Fruit fly (Drosophila melanogaster) whole organism, embryonic: ENCODE measurements around the gene sif.

Experiments
- Ada2b ChIP-seq: fragments of 200-800 bp; sonication (Bioruptor generic); IDR thresholded peaks from 2 replicates; pipeline ENCODE4 v1.3.6; 2022; ENCODE audit warnings: missing biosample characterization, missing genetic modification characterization
- Atf3 ChIP-seq: fragments of 200-800 bp; sonication (Bioruptor generic); optimal IDR thresholded peaks from 3 replicates; lab custom pipeline; 2016; ENCODE audit warnings: missing biosample characterization, missing genetic modification characterization
- Blimp-1 ChIP-seq: fragments of 200-800 bp; sonication (Bioruptor generic); optimal IDR thresholded peaks from 3 replicates; lab custom pipeline; 2018; ENCODE audit warnings: missing biosample characterization, missing genetic modification characterization, mild to moderate bottlenecking, moderate library complexity, missing genetic modification reagents
- CG10431 ChIP-seq: fragments of 200-800 bp; sonication (Bioruptor generic); optimal IDR thresholded peaks from 3 replicates; lab custom pipeline; 2018; ENCODE audit warnings: missing biosample characterization, mild to moderate bottlenecking, missing genetic modification characterization
- CG11093 ChIP-seq: fragments of 200-800 bp; sonication (Bioruptor generic); IDR thresholded peaks from 3 replicates; pipeline ENCODE4 v1.3.6; 2022; ENCODE audit warnings: missing biosample characterization, missing genetic modification characterization
- CG11723 ChIP-seq: fragments of 200-800 bp; sonication (Bioruptor generic); optimal IDR thresholded peaks from 2 replicates; lab custom pipeline; 2017; ENCODE audit warnings: missing biosample characterization, mild to moderate bottlenecking, missing genetic modification characterization
- CG12104 ChIP-seq: fragments of 200-800 bp; sonication (Bioruptor generic); optimal IDR thresholded peaks from 3 replicates; lab custom pipeline; 2016; ENCODE audit warnings: missing biosample characterization, missing genetic modification characterization
- CG12155 ChIP-seq: fragments of 200-800 bp; sonication (Bioruptor generic); optimal IDR thresholded peaks from 3 replicates; lab custom pipeline; 2016; ENCODE audit warnings: missing biosample characterization, missing genetic modification characterization
- CG12769 ChIP-seq: fragments of 200-800 bp; sonication (Bioruptor generic); optimal IDR thresholded peaks from 2 replicates; lab custom pipeline; 2019; ENCODE audit warnings: missing biosample characterization, mild to moderate bottlenecking, missing genetic modification characterization, moderate library complexity
- CG14965 ChIP-seq: fragments of 200-800 bp; sonication (Bioruptor generic); optimal IDR thresholded peaks from 2 replicates; lab custom pipeline; 2016; ENCODE audit warnings: missing biosample characterization, missing genetic modification characterization, borderline replicate concordance
- CG15514 ChIP-seq: fragments of 200-800 bp; sonication (Bioruptor generic); optimal IDR thresholded peaks from 3 replicates; lab custom pipeline; 2017; ENCODE audit warnings: missing biosample characterization, missing genetic modification characterization, mild to moderate bottlenecking, moderate library complexity, missing genetic modification reagents
- CG16863 ChIP-seq: fragments of 200-800 bp; sonication (Bioruptor generic); optimal IDR thresholded peaks from 3 replicates; lab custom pipeline; 2016; ENCODE audit warnings: missing biosample characterization, missing genetic modification characterization
- CG17186 ChIP-seq: fragments of 200-800 bp; sonication (Bioruptor generic); optimal IDR thresholded peaks from 3 replicates; lab custom pipeline; 2017; ENCODE audit warnings: missing biosample characterization, missing genetic modification reagents, missing genetic modification characterization
- CG17359 ChIP-seq: fragments of 200-800 bp; sonication (Bioruptor generic); optimal IDR thresholded peaks from 3 replicates; lab custom pipeline; 2018; ENCODE audit warnings: missing biosample characterization, mild to moderate bottlenecking, missing genetic modification characterization, moderate library complexity
- CG17912 ChIP-seq: fragments of 200-800 bp; sonication (Bioruptor generic); optimal IDR thresholded peaks from 2 replicates; lab custom pipeline; 2018; ENCODE audit warnings: missing biosample characterization, mild to moderate bottlenecking, missing genetic modification characterization
- CG18262 ChIP-seq: fragments of 200-800 bp; optimal IDR thresholded peaks from 3 replicates; lab custom pipeline; 2019; ENCODE audit warnings: missing biosample characterization, mild to moderate bottlenecking, missing genetic modification characterization, moderate library complexity
- CG2712 ChIP-seq: fragments of 200-800 bp; optimal IDR thresholded peaks from 3 replicates; lab custom pipeline; 2019; ENCODE audit warnings: missing biosample characterization, mild to moderate bottlenecking, missing genetic modification characterization, moderate library complexity
- CG31224 ChIP-seq: fragments of 200-800 bp; sonication (Bioruptor generic); IDR thresholded peaks from 2 replicates; pipeline ENCODE4 v1.3.6; 2022; ENCODE audit warnings: missing biosample characterization, missing genetic modification characterization
- CG3407 ChIP-seq: fragments of 200-800 bp; sonication (Bioruptor generic); optimal IDR thresholded peaks from 2 replicates; lab custom pipeline; 2018; ENCODE audit warnings: missing biosample characterization, mild to moderate bottlenecking, missing genetic modification characterization
- CG42726 ChIP-seq: fragments of 200-800 bp; sonication (Bioruptor generic); IDR thresholded peaks from 2 replicates; pipeline ENCODE4 v1.3.6; 2022; ENCODE audit warnings: missing biosample characterization, missing genetic modification characterization; ENCODE audit not compliant: partially characterized antibody
- CG4707 ChIP-seq: fragments of 200-800 bp; sonication (Bioruptor generic); optimal IDR thresholded peaks from 2 replicates; lab custom pipeline; 2018; ENCODE audit warnings: missing biosample characterization, mild to moderate bottlenecking, missing genetic modification characterization, moderate library complexity
- CG6683 ChIP-seq: fragments of 200-800 bp; sonication (Bioruptor generic); optimal IDR thresholded peaks from 2 replicates; lab custom pipeline; 2017; ENCODE audit warnings: missing biosample characterization, mild to moderate bottlenecking, missing genetic modification characterization, missing genetic modification reagents
- CG6765 ChIP-seq: fragments of 200-800 bp; sonication (Bioruptor generic); optimal IDR thresholded peaks from 3 replicates; lab custom pipeline; 2017; ENCODE audit warnings: missing biosample characterization, mild to moderate bottlenecking, missing genetic modification characterization
- CG7372 ChIP-seq: fragments of 200-800 bp; sonication (Bioruptor generic); IDR thresholded peaks from 2 replicates; pipeline ENCODE4 v1.3.6; 2022; ENCODE audit warnings: missing biosample characterization, missing genetic modification characterization
- D ChIP-seq, 2 experiments: fragments of 200-800 bp in 1 of 2; fragments of >200 bp in 1 of 2; sonication (Bioruptor generic) in 1 of 2; optimal IDR thresholded peaks; 2 replicates in 1 of 2; 3 replicates in 1 of 2; lab custom pipeline; 2017; ENCODE audit warnings: mild to moderate bottlenecking in 1 of 2, missing biosample characterization in 1 of 2, missing genetic modification characterization in 1 of 2, missing genetic modification reagents in 1 of 2
- Dfd ChIP-seq, 2 experiments: fragments of >200 bp; optimal IDR thresholded peaks; 2 replicates each; lab custom pipeline; 2017; ENCODE audit warnings: missing biosample characterization in 2 of 2, missing genetic modification characterization in 2 of 2
- Hmr ChIP-seq: fragments of 200-800 bp; sonication (Bioruptor generic); optimal IDR thresholded peaks from 3 replicates; lab custom pipeline; 2017; ENCODE audit warnings: mild to moderate bottlenecking, missing biosample characterization, missing genetic modification reagents, missing genetic modification characterization
- Hr3 ChIP-seq: fragments of 200-800 bp; sonication (Bioruptor generic); optimal IDR thresholded peaks from 3 replicates; lab custom pipeline; 2016; ENCODE audit warnings: missing biosample characterization, missing genetic modification characterization
- Lim3 ChIP-seq: fragments of 200-800 bp; sonication (Bioruptor generic); IDR thresholded peaks from 2 replicates; pipeline ENCODE4 v1.3.6; 2022; ENCODE audit warnings: missing biosample characterization, missing genetic modification characterization
- MESR4 ChIP-seq: fragments of 200-800 bp; sonication (Bioruptor generic); optimal IDR thresholded peaks from 2 replicates; lab custom pipeline; 2018; ENCODE audit warnings: missing biosample characterization, mild to moderate bottlenecking, missing genetic modification characterization, moderate library complexity
- Meics ChIP-seq: fragments of 200-800 bp; sonication (Bioruptor generic); optimal IDR thresholded peaks from 2 replicates; lab custom pipeline; 2017; ENCODE audit warnings: missing biosample characterization, mild to moderate bottlenecking, missing genetic modification characterization
- NC2α ChIP-seq: fragments of 200-800 bp; sonication (Bioruptor generic); optimal IDR thresholded peaks from 2 replicates; lab custom pipeline; 2016; ENCODE audit warnings: missing biosample characterization, missing genetic modification characterization
- Neu2 ChIP-seq: fragments of 200-800 bp; sonication (Bioruptor generic); optimal IDR thresholded peaks from 3 replicates; lab custom pipeline; 2016; ENCODE audit warnings: missing biosample characterization, missing genetic modification characterization, borderline replicate concordance
- Nf-YC ChIP-seq: fragments of 200-800 bp; optimal IDR thresholded peaks from 3 replicates; lab custom pipeline; 2019; ENCODE audit warnings: missing biosample characterization, mild to moderate bottlenecking, missing genetic modification characterization, moderate library complexity
- Ptx1 ChIP-seq: fragments of 200-800 bp; sonication (Bioruptor generic); IDR thresholded peaks from 2 replicates; pipeline ENCODE4 v1.3.6; 2022; ENCODE audit warnings: missing biosample characterization, missing genetic modification characterization
- bigmax ChIP-seq: fragments of 200-800 bp; sonication (Bioruptor generic); optimal IDR thresholded peaks from 2 replicates; lab custom pipeline; 2018; ENCODE audit warnings: missing biosample characterization, mild to moderate bottlenecking, missing genetic modification characterization
- chn ChIP-seq: fragments of 200-800 bp; sonication (Bioruptor generic); optimal IDR thresholded peaks from 2 replicates; lab custom pipeline; 2016; ENCODE audit warnings: missing biosample characterization, missing genetic modification characterization
- da ChIP-seq: fragments of 200-800 bp; sonication (Bioruptor generic); optimal IDR thresholded peaks from 2 replicates; lab custom pipeline; 2016; ENCODE audit warnings: missing biosample characterization, missing genetic modification characterization
- dpn ChIP-seq, 2 experiments: fragments of 200-800 bp; sonication (Bioruptor generic); optimal IDR thresholded peaks; 3 replicates each; lab custom pipeline; 2016; ENCODE audit warnings: missing biosample characterization in 2 of 2, missing genetic modification characterization in 2 of 2
- esg ChIP-seq: fragments of 200-800 bp; sonication (Bioruptor generic); conservative IDR thresholded peaks from 2 replicates; pipeline ENCODE4 v1.3.6; 2022; ENCODE audit warnings: missing biosample characterization, missing genetic modification characterization
- grau ChIP-seq: fragments of 200-800 bp; optimal IDR thresholded peaks from 3 replicates; lab custom pipeline; 2019; ENCODE audit warnings: missing biosample characterization, mild to moderate bottlenecking, missing genetic modification characterization, moderate library complexity
- hkb ChIP-seq, 2 experiments: fragments of 200-800 bp in 1 of 2; fragments of >200 bp in 1 of 2; sonication (Bioruptor generic) in 1 of 2; IDR thresholded peaks in 1 of 2; optimal IDR thresholded peaks in 1 of 2; 2 replicates each; pipeline versions ENCODE4 v1.3.6 to Lab custom; 2017 to 2022; ENCODE audit warnings: missing biosample characterization in 1 of 2, missing genetic modification characterization in 1 of 2
- jing ChIP-seq: fragments of 200-800 bp; sonication (Bioruptor generic); optimal IDR thresholded peaks from 2 replicates; lab custom pipeline; 2018; ENCODE audit warnings: missing biosample characterization, mild to moderate bottlenecking, missing genetic modification characterization
- kay ChIP-seq: fragments of 200-800 bp; sonication (Bioruptor generic); optimal IDR thresholded peaks from 2 replicates; lab custom pipeline; 2016; ENCODE audit warnings: missing biosample characterization, missing genetic modification characterization
- mirr ChIP-seq: fragments of 200-800 bp; sonication (Bioruptor generic); optimal IDR thresholded peaks from 3 replicates; lab custom pipeline; 2018; ENCODE audit warnings: missing biosample characterization, mild to moderate bottlenecking, missing genetic modification characterization
- nerfin-1 ChIP-seq: fragments of 200-800 bp; sonication (Bioruptor generic); optimal IDR thresholded peaks from 3 replicates; lab custom pipeline; 2019; ENCODE audit warnings: missing biosample characterization, mild to moderate bottlenecking, missing genetic modification characterization, moderate library complexity
- row ChIP-seq: fragments of 200-800 bp; sonication (Bioruptor generic); IDR thresholded peaks from 3 replicates; pipeline ENCODE4 v1.3.6; 2022; ENCODE audit warnings: missing biosample characterization, missing genetic modification characterization
- sisA ChIP-seq: fragments of 200-800 bp; sonication (Bioruptor generic); IDR thresholded peaks from 2 replicates; pipeline ENCODE4 v1.3.6; 2022; ENCODE audit warnings: missing biosample characterization, missing genetic modification characterization
- tna ChIP-seq: fragments of 200-800 bp; sonication (Bioruptor generic); IDR thresholded peaks from 2 replicates; pipeline ENCODE4 v1.3.6; 2022; ENCODE audit warnings: missing biosample characterization, missing genetic modification characterization; ENCODE audit not compliant: partially characterized antibody
- vvl ChIP-seq: fragments of 200-800 bp; sonication (Bioruptor generic); IDR thresholded peaks from 2 replicates; pipeline ENCODE4 v1.3.6; 2022; ENCODE audit warnings: missing biosample characterization, missing genetic modification characterization

Gene sif

dm6 chr3L:5793967-5794366, 136.3 kb downstream of the sif start, which contains the start of gene Bre1 (continued):
- TF ChIP-seq dpn (GFP tag; optimal IDR thresholded peaks at IDR 0.05; lab: Kevin White, UChicago), result no peak
- peak; percentile 87 for TF ChIP-seq MESR4
- TF ChIP-seq CG11093 (GFP tag; lab: Robert Waterston, UW), result no peak
- TF ChIP-seq Ada2b (GFP tag; lab: Robert Waterston, UW), result no peak
- TF ChIP-seq hkb (optimal IDR thresholded peaks at IDR 0.05; lab: Kevin White, UChicago), result no peak
- TF ChIP-seq hkb (GFP tag; IDR thresholded peaks at IDR 0.05; lab: Robert Waterston, UW), result no peak
- TF ChIP-seq CG18262 (tag; lab: Kevin White, UChicago), result no peak
- TF ChIP-seq jing (GFP tag; lab: Kevin White, UChicago), result no peak
- TF ChIP-seq CG11723, result no peak
- no peak for TF ChIP-seq CG6683 (GFP tag; lab: Kevin White, UChicago)
- TF ChIP-seq mirr (GFP tag; lab: Kevin White, UChicago), result no peak
- TF ChIP-seq CG15514 (GFP tag; lab: Kevin White, UChicago), result peak; percentile 67
- TF ChIP-seq CG17912 (GFP tag; lab: Kevin White, UChicago), result no peak
- TF ChIP-seq kay (GFP tag; lab: Kevin White, UChicago), result no peak
- peak; percentile 34; the same call in 1 of the 2 replicates for TF ChIP-seq CG42726 (GFP tag; lab: Robert Waterston, UW)
- peak; percentile 26; the same call in 2 of the 3 replicates for TF ChIP-seq row (GFP tag; lab: Robert Waterston, UW)
- TF ChIP-seq Dfd (GFP tag; optimal IDR thresholded peaks at IDR 0.05; lab: Kevin White, UChicago), result no peak
- no peak for TF ChIP-seq Lim3 (GFP tag; lab: Robert Waterston, UW)
- no peak for TF ChIP-seq CG7372 (GFP tag; lab: Robert Waterston, UW)
- TF ChIP-seq NC2α, result no peak
- no peak for TF ChIP-seq Blimp-1 (GFP tag; lab: Kevin White, UChicago)
- no peak for TF ChIP-seq CG4707
- no peak for TF ChIP-seq bigmax
- no peak for TF ChIP-seq CG10431 (GFP tag; lab: Kevin White, UChicago)
- no peak for TF ChIP-seq Hr3 (GFP tag; lab: Kevin White, UChicago)
- TF ChIP-seq CG3407 (GFP tag; lab: Kevin White, UChicago), result no peak
- no peak for TF ChIP-seq sisA (GFP tag; lab: Robert Waterston, UW)
- TF ChIP-seq vvl (GFP tag; lab: Robert Waterston, UW), result 0 out of 2 replicates have a peak, but pooled peaks have one; percentile 22
- no peak for TF ChIP-seq Neu2 (GFP tag; lab: Kevin White, UChicago)
- peak; percentile 53 for TF ChIP-seq tna
- no peak for TF ChIP-seq Ptx1
- TF ChIP-seq CG12155 (GFP tag; lab: Kevin White, UChicago), result no peak
- peak; percentile 48 for TF ChIP-seq CG17186
- TF ChIP-seq Nf-YC, result peak; percentile 3
- no peak for TF ChIP-seq da
- TF ChIP-seq grau, result no peak
- TF ChIP-seq Meics (GFP tag; lab: Kevin White, UChicago), result no peak
- TF ChIP-seq Hmr (GFP tag; lab: Kevin White, UChicago), result no peak
- TF ChIP-seq D (optimal IDR thresholded peaks at IDR 0.05; lab: Kevin White, UChicago), result no peak
- TF ChIP-seq D (GFP tag; optimal IDR thresholded peaks at IDR 0.05; lab: Kevin White, UChicago), result no peak
- peak; percentile 1 for TF ChIP-seq nerfin-1 (tag; lab: Kevin White, UChicago)
- TF ChIP-seq CG31224, result no peak
- TF ChIP-seq CG2712 (tag; lab: Kevin White, UChicago), result peak; percentile 29
- TF ChIP-seq CG12769 (tag; lab: Kevin White, UChicago), result no peak
- no peak for TF ChIP-seq CG17359
- no peak for TF ChIP-seq CG14965
- no peak for TF ChIP-seq Atf3 (GFP tag; lab: Kevin White, UChicago)
- no peak for TF ChIP-seq chn
- no peak for TF ChIP-seq CG12104
- no peak for TF ChIP-seq CG6765 (GFP tag; lab: Kevin White, UChicago)
- no peak for TF ChIP-seq esg
- no peak for TF ChIP-seq CG16863
